Worm (Caenorhabditis elegans) whole organism, L4 larva: Measurements from ENCODE around the gene Y57A10A.5.

ENCODE experiments used
- F10B5.3 ChIP-seq: sonication (generic microtip); optimal IDR thresholded peaks from 2 replicates; lab custom pipeline; 2016; ENCODE audit warnings: mild to moderate bottlenecking, missing genetic modification characterization, missing compliant biosample characterization
- F26F4.8 ChIP-seq: fragments of 200-800 bp; sonication (Bioruptor generic); conservative IDR thresholded peaks from 2 replicates; pipeline ENCODE4 v1.3.6; 2022; ENCODE audit warnings: missing genetic modification characterization, missing compliant biosample characterization
- F49E8.2 ChIP-seq: sonication (generic microtip); optimal IDR thresholded peaks from 2 replicates; lab custom pipeline; 2016; ENCODE audit warnings: missing compliant biosample characterization, mild to moderate bottlenecking, missing genetic modification characterization, borderline replicate concordance
- R02D3.7 ChIP-seq: fragments of 150-350 bp; sonication (generic microtip); optimal IDR thresholded peaks from 3 replicates; lab custom pipeline; 2014; ENCODE audit warnings: missing biosample characterization, missing genetic modification characterization
- T20F7.1 ChIP-seq: fragments of 200-800 bp; sonication (Bioruptor generic); optimal IDR thresholded peaks from 2 replicates; lab custom pipeline; 2018; ENCODE audit warnings: mild to moderate bottlenecking, missing genetic modification characterization, missing compliant biosample characterization
- Y48G9A.11 ChIP-seq: fragments of 200-800 bp; sonication (Bioruptor generic); IDR thresholded peaks from 2 replicates; pipeline ENCODE4 v1.3.6; 2022; ENCODE audit warnings: missing genetic modification reagents, missing genetic modification characterization, missing compliant biosample characterization
- Y5F2A.4 ChIP-seq: fragments of 200-800 bp; sonication (Bioruptor generic); optimal IDR thresholded peaks from 2 replicates; lab custom pipeline; 2018; ENCODE audit warnings: mild to moderate bottlenecking, missing genetic modification characterization, missing compliant biosample characterization
- aha-1 ChIP-seq: fragments of 150-350 bp; peaks from one replicate; lab custom pipeline; 2014; ENCODE audit warnings: missing biosample characterization, missing genetic modification characterization
- aly-2 ChIP-seq: sonication (generic microtip); optimal IDR thresholded peaks from 2 replicates; lab custom pipeline; 2018; ENCODE audit warnings: missing biosample characterization, missing genetic modification characterization
- ceh-32 ChIP-seq: sonication (generic microtip); optimal IDR thresholded peaks from 2 replicates; lab custom pipeline; 2016; ENCODE audit warnings: mild to moderate bottlenecking, missing genetic modification characterization, missing compliant biosample characterization; ENCODE audit not compliant: poor library complexity
- ceh-44 ChIP-seq: fragments of 200-800 bp; sonication (Bioruptor generic); IDR thresholded peaks from 2 replicates; pipeline ENCODE4 v1.3.6; 2022; ENCODE audit warnings: missing genetic modification reagents, missing genetic modification characterization, missing compliant biosample characterization
- ceh-82 ChIP-seq: sonication (generic microtip); optimal IDR thresholded peaks from 2 replicates; lab custom pipeline; 2017; ENCODE audit warnings: missing biosample characterization, missing genetic modification characterization
- cey-2 ChIP-seq: sonication (generic microtip); optimal IDR thresholded peaks from 3 replicates; lab custom pipeline; 2017; ENCODE audit warnings: missing genetic modification characterization, mild to moderate bottlenecking, missing compliant biosample characterization, antibody characterized with exemption, borderline replicate concordance; ENCODE audit not compliant: insufficient read depth
- ctbp-1 ChIP-seq: fragments of 200-800 bp; sonication (Bioruptor generic); IDR thresholded peaks from 2 replicates; pipeline ENCODE4 v1.3.6; 2022; ENCODE audit warnings: missing genetic modification reagents, missing genetic modification characterization, missing compliant biosample characterization
- daf-12 ChIP-seq: fragments of 150-350 bp; optimal IDR thresholded peaks from 2 replicates; lab custom pipeline; 2014; ENCODE audit warnings: missing biosample characterization, missing genetic modification reagents, missing genetic modification characterization
- daf-8 ChIP-seq: fragments of 200-800 bp; sonication (Bioruptor generic); IDR thresholded peaks from 2 replicates; pipeline ENCODE4 v1.3.6; 2022; ENCODE audit warnings: missing genetic modification characterization, missing compliant biosample characterization
- dmd-6 ChIP-seq: fragments of 200-800 bp; sonication (Bioruptor generic); IDR thresholded peaks from 2 replicates; pipeline ENCODE4 v1.3.6; 2022; ENCODE audit warnings: missing genetic modification reagents, missing genetic modification characterization, missing compliant biosample characterization
- dpl-1 ChIP-seq: fragments of 150-350 bp; optimal IDR thresholded peaks from 2 replicates; lab custom pipeline; 2014; ENCODE audit warnings: missing biosample characterization, missing genetic modification reagents, missing genetic modification characterization
- duxl-1 ChIP-seq: sonication (generic microtip); optimal IDR thresholded peaks from 2 replicates; lab custom pipeline; 2016; ENCODE audit warnings: mild to moderate bottlenecking, missing genetic modification characterization, moderate library complexity, missing compliant biosample characterization; ENCODE audit not compliant: poor library complexity
- egl-43 ChIP-seq: fragments of 200-800 bp; sonication (Bioruptor generic); IDR thresholded peaks from 2 replicates; pipeline ENCODE4 v1.3.6; 2022; ENCODE audit warnings: missing genetic modification reagents, missing genetic modification characterization, missing compliant biosample characterization
- lim-7 ChIP-seq: fragments of 200-800 bp; sonication (Bioruptor generic); IDR thresholded peaks from 2 replicates; pipeline ENCODE4 v1.3.6; 2022; ENCODE audit warnings: missing genetic modification characterization, missing compliant biosample characterization
- lin-13 ChIP-seq: fragments of 150-350 bp; optimal IDR thresholded peaks from 2 replicates; lab custom pipeline; 2014; ENCODE audit warnings: missing biosample characterization, missing genetic modification reagents, missing genetic modification characterization
- lin-15B ChIP-seq: fragments of 150-350 bp; sonication (generic microtip); optimal IDR thresholded peaks from 3 replicates; lab custom pipeline; 2014; ENCODE audit warnings: missing biosample characterization, missing genetic modification characterization
- lin-38 ChIP-seq: fragments of 200-800 bp; sonication (Bioruptor generic); IDR thresholded peaks from 2 replicates; pipeline ENCODE4 v1.3.6; 2022; ENCODE audit warnings: missing genetic modification reagents, missing genetic modification characterization, missing compliant biosample characterization
- mdl-1 ChIP-seq, 2 experiments: fragments of 150-350 bp in 1 of 2; sonication (generic microtip) in 1 of 2; optimal IDR thresholded peaks; 2 replicates each; lab custom pipeline; 2014 to 2017; ENCODE audit warnings: missing biosample characterization in 2 of 2, missing genetic modification characterization in 2 of 2
- mxl-2 ChIP-seq: fragments of 200-800 bp; sonication (Bioruptor generic); conservative IDR thresholded peaks from 2 replicates; pipeline ENCODE4 v1.3.6; 2022; ENCODE audit warnings: missing genetic modification reagents, missing genetic modification characterization, missing compliant biosample characterization
- mxl-3 ChIP-seq: fragments of 200-800 bp; sonication (Bioruptor generic); optimal IDR thresholded peaks from 2 replicates; lab custom pipeline; 2018; ENCODE audit warnings: mild to moderate bottlenecking, missing genetic modification characterization, missing compliant biosample characterization
- nhr-11 ChIP-seq: fragments of 150-350 bp; optimal IDR thresholded peaks from 2 replicates; lab custom pipeline; 2014; ENCODE audit warnings: missing biosample characterization, missing genetic modification characterization
- nhr-237 ChIP-seq: sonication (generic microtip); optimal IDR thresholded peaks from 2 replicates; lab custom pipeline; 2017; ENCODE audit warnings: missing biosample characterization, missing genetic modification characterization
- nhr-25 ChIP-seq: sonication (generic microtip); optimal IDR thresholded peaks from 2 replicates; lab custom pipeline; 2017; ENCODE audit warnings: missing genetic modification characterization, mild to moderate bottlenecking, missing compliant biosample characterization, antibody characterized with exemption, moderate library complexity, borderline replicate concordance; ENCODE audit not compliant: insufficient read depth
- nhr-6 ChIP-seq: fragments of 150-350 bp; optimal IDR thresholded peaks from 2 replicates; lab custom pipeline; 2014; ENCODE audit warnings: missing biosample characterization, missing genetic modification characterization
- sdz-12 ChIP-seq: fragments of 200-800 bp; sonication (Bioruptor generic); optimal IDR thresholded peaks from 2 replicates; lab custom pipeline; 2018; ENCODE audit warnings: mild to moderate bottlenecking, missing genetic modification characterization, missing compliant biosample characterization
- set-16 ChIP-seq: fragments of 200-800 bp; sonication (Bioruptor generic); IDR thresholded peaks from 2 replicates; pipeline ENCODE4 v1.3.6; 2022; ENCODE audit warnings: missing genetic modification reagents, missing genetic modification characterization, missing compliant biosample characterization
- snpc-4 ChIP-seq: fragments of 150-350 bp; optimal IDR thresholded peaks from 2 replicates; lab custom pipeline; 2014; ENCODE audit warnings: missing biosample characterization, missing genetic modification characterization
- tra-1 ChIP-seq: fragments of 200-800 bp; sonication (Bioruptor generic); IDR thresholded peaks from 2 replicates; pipeline ENCODE4 v1.3.6; 2022; ENCODE audit warnings: missing genetic modification reagents, missing genetic modification characterization, missing compliant biosample characterization
- zfp-2 ChIP-seq: sonication (generic microtip); optimal IDR thresholded peaks from 2 replicates; lab custom pipeline; 2016; ENCODE audit warnings: mild to moderate bottlenecking, missing genetic modification characterization, missing compliant biosample characterization
- zip-2 ChIP-seq: fragments of 150-350 bp; optimal IDR thresholded peaks from 2 replicates; lab custom pipeline; 2014; ENCODE audit warnings: missing biosample characterization, missing genetic modification characterization

The Y57A10A.5 gene

ce11 chrII:12108843-12109242 is 45.4 kb upstream of the Y57A10A.5 start:
- TF ChIP-seq nhr-237 (tag; lab: Kevin White, UChicago), result no peak
- no peak for TF ChIP-seq mxl-3
- TF ChIP-seq nhr-11 (tag; lab: Kevin White, UChicago), result no peak
- TF ChIP-seq F49E8.2, result no peak
- TF ChIP-seq nhr-6 (tag; lab: Kevin White, UChicago), result no peak
- no peak for TF ChIP-seq lin-13 (GFP tag; lab: Kevin White, UChicago)
- no peak for TF ChIP-seq nhr-25

- TF ChIP-seq sdz-12 (GFP tag; lab: Kevin White, UChicago), result no peak
- TF ChIP-seq ceh-82 (tag; lab: Kevin White, UChicago), result no peak
- no peak for TF ChIP-seq ctbp-1 (GFP tag; lab: Robert Waterston, UW)
- TF ChIP-seq mxl-2 (GFP tag; lab: Robert Waterston, UW), result no peak
- TF ChIP-seq mdl-1 (tag; optimal IDR thresholded peaks at IDR 0.05; lab: Kevin White, UChicago), result no peak
- peak; percentile 18 for TF ChIP-seq aha-1 (tag; lab: Kevin White, UChicago)
- TF ChIP-seq T20F7.1, result no peak
- TF ChIP-seq F10B5.3 (tag; lab: Kevin White, UChicago), result no peak
- no peak for TF ChIP-seq dmd-6
- TF ChIP-seq set-16 (GFP tag; lab: Robert Waterston, UW), result 0 out of 2 replicates have a peak, but pooled peaks have one; percentile 25
- no peak for TF ChIP-seq egl-43 (GFP tag; lab: Robert Waterston, UW)
- TF ChIP-seq tra-1 (GFP tag; lab: Robert Waterston, UW), result 0 out of 2 replicates have a peak, but pooled peaks have one; percentile 48
- no peak for TF ChIP-seq cey-2 (tag; lab: Kevin White, UChicago)
- no peak for TF ChIP-seq zfp-2 (tag; lab: Kevin White, UChicago)
- TF ChIP-seq, all 104 proteins: peak for 3
Measured at ce11 chrII:12110997-12111396, 43.3 kb upstream of the Y57A10A.5 start.

DNA sequence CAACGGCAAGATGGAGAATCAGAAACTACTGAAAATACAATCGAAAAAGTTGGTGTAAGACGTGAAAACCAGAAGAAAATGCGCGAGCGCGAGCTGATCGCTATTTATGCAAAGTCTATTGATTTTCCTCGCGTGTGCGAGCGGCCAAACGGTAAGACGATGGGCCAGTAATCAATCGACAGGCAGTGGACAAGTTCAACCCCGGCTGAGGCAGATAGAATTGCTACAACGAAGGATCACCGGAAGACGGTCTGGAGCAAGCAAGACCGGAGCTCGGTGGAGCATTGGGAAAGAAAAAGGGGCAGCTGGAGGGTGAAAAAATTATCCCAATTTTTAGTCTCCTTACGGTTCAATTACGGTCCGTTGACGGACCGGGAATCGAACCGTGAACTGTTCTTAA is 31.6 kb upstream of the Y57A10A.5 start:
- peak; percentile 88 for TF ChIP-seq aha-1 (tag; lab: Kevin White, UChicago)
- TF ChIP-seq Y48G9A.11 (GFP tag; lab: Robert Waterston, UW), result peak; percentile 49; the same call in 1 of the 2 replicates
- peak; percentile 54 for TF ChIP-seq lin-38 (GFP tag; lab: Robert Waterston, UW)
- 0 out of 2 replicates have a peak, but pooled peaks have one; percentile 69 for TF ChIP-seq F26F4.8 (GFP tag; lab: Robert Waterston, UW)
- 0 out of 2 replicates have a peak, but pooled peaks have one; percentile 41 for TF ChIP-seq ceh-44 (GFP tag; lab: Robert Waterston, UW)

DNA sequence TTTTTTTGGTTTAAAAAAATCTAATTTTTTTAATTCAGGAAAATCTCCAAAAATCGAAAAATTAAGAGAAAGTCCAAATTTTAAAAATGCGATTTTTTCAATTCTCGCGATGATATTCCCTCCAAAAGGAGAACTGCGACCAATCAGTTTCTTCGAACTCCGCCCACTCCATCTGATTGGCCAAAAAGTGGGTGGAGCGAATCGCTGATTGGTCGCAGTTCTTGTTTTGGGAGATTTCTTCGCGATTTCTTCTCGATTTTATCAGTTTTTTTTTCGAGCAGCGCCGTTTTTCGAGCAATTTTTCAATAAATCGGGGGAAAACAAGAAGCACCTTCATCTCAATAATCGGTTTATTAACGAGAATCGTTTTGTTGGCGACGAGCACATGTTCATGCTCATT is 23.9 kb upstream of the Y57A10A.5 start:
- TF ChIP-seq lim-7 (GFP tag; lab: Robert Waterston, UW) (no peak), snpc-4 (tag; lab: Kevin White, UChicago) (no peak), duxl-1 (tag; lab: Kevin White, UChicago) (no peak), F49E8.2 (no peak), Y5F2A.4 (GFP tag; lab: Kevin White, UChicago) (no peak), R02D3.7 (tag; lab: Kevin White, UChicago) (no peak), lin-15B (tag; lab: Kevin White, UChicago) (no peak), zip-2 (tag; lab: Kevin White, UChicago) (no peak), daf-8 (GFP tag; lab: Robert Waterston, UW) (no peak), aly-2 (tag; lab: Kevin White, UChicago) (no peak), ceh-44 (GFP tag; lab: Robert Waterston, UW) (no peak), aha-1 (tag; lab: Kevin White, UChicago) (no peak), daf-12 (no peak), dpl-1 (no peak), ceh-32 (no peak), cey-2 (tag; lab: Kevin White, UChicago) (no peak)
